Fruit fly (Drosophila melanogaster) whole organism, embryonic: ENCODE data around the gene CG13996.
A peak's percentile ranks its signal among the peaks of the same experiment; 100 is the strongest.

ENCODE experiments used
- CG10543 ChIP-seq: fragments of 200-800 bp; sonication (Bioruptor generic); optimal IDR thresholded peaks from 3 replicates; lab custom pipeline; 2017; ENCODE audit warnings: missing biosample characterization, mild to moderate bottlenecking, missing genetic modification characterization, moderate library complexity
- CG10979 ChIP-seq: fragments of 200-800 bp; sonication (Bioruptor generic); optimal IDR thresholded peaks from 2 replicates; lab custom pipeline; 2018; ENCODE audit warnings: missing biosample characterization, mild to moderate bottlenecking, missing genetic modification characterization, moderate library complexity
- CG12071 ChIP-seq: fragments of 200-800 bp; sonication (Bioruptor generic); optimal IDR thresholded peaks from 3 replicates; lab custom pipeline; 2018; ENCODE audit warnings: missing biosample characterization, mild to moderate bottlenecking, missing genetic modification characterization
- CG12104 ChIP-seq: fragments of 200-800 bp; sonication (Bioruptor generic); optimal IDR thresholded peaks from 3 replicates; lab custom pipeline; 2016; ENCODE audit warnings: missing biosample characterization, missing genetic modification characterization
- CG15011 ChIP-seq: fragments of 200-800 bp; sonication (Bioruptor generic); optimal IDR thresholded peaks from 3 replicates; lab custom pipeline; 2018; ENCODE audit warnings: missing biosample characterization, mild to moderate bottlenecking, missing genetic modification characterization
- CG16815 ChIP-seq: fragments of 200-800 bp; sonication (Bioruptor generic); optimal IDR thresholded peaks from 3 replicates; lab custom pipeline; 2017; ENCODE audit warnings: missing biosample characterization, mild to moderate bottlenecking, missing genetic modification characterization
- CG17359 ChIP-seq: fragments of 200-800 bp; sonication (Bioruptor generic); optimal IDR thresholded peaks from 3 replicates; lab custom pipeline; 2018; ENCODE audit warnings: missing biosample characterization, mild to moderate bottlenecking, missing genetic modification characterization, moderate library complexity
- CG17385 ChIP-seq: fragments of 200-800 bp; sonication (Bioruptor generic); optimal IDR thresholded peaks from 3 replicates; lab custom pipeline; 2018; ENCODE audit warnings: missing biosample characterization, mild to moderate bottlenecking, missing genetic modification characterization
- CG17802 ChIP-seq: fragments of 200-800 bp; sonication (Bioruptor generic); optimal IDR thresholded peaks from 2 replicates; lab custom pipeline; 2018; ENCODE audit warnings: missing biosample characterization, mild to moderate bottlenecking, missing genetic modification characterization, moderate library complexity
- CG2199 ChIP-seq: fragments of 200-800 bp; sonication (Bioruptor generic); IDR thresholded peaks from 3 replicates; pipeline ENCODE4 v1.3.6; 2022; ENCODE audit warnings: missing biosample characterization, missing genetic modification characterization
- CG2678 ChIP-seq: fragments of 200-800 bp; sonication (Bioruptor generic); optimal IDR thresholded peaks from 3 replicates; lab custom pipeline; 2019; ENCODE audit warnings: missing biosample characterization, mild to moderate bottlenecking, missing genetic modification characterization, moderate library complexity
- CG30431 ChIP-seq: fragments of 200-800 bp; sonication (Bioruptor generic); optimal IDR thresholded peaks from 2 replicates; lab custom pipeline; 2017; ENCODE audit warnings: missing biosample characterization, missing genetic modification characterization
- CG3163 ChIP-seq: fragments of 200-800 bp; sonication (Bioruptor generic); optimal IDR thresholded peaks from 3 replicates; lab custom pipeline; 2016; ENCODE audit warnings: missing biosample characterization, missing genetic modification characterization
- CG33557 ChIP-seq: fragments of 200-800 bp; sonication (Bioruptor generic); optimal IDR thresholded peaks from 2 replicates; lab custom pipeline; 2019; ENCODE audit warnings: missing biosample characterization, mild to moderate bottlenecking, missing genetic modification characterization, moderate library complexity
- CG34376 ChIP-seq: fragments of 200-800 bp; sonication (Bioruptor generic); optimal IDR thresholded peaks from 2 replicates; lab custom pipeline; 2018; ENCODE audit warnings: missing biosample characterization, mild to moderate bottlenecking, missing genetic modification characterization
- CG5180 ChIP-seq: fragments of 200-800 bp; sonication (Bioruptor generic); optimal IDR thresholded peaks from 3 replicates; lab custom pipeline; 2017; ENCODE audit warnings: missing biosample characterization, missing genetic modification characterization, mild to moderate bottlenecking, moderate library complexity, missing genetic modification reagents
- CG6689 ChIP-seq: fragments of 200-800 bp; sonication (Bioruptor generic); IDR thresholded peaks from 2 replicates; pipeline ENCODE4 v1.3.6; 2022; ENCODE audit warnings: missing biosample characterization, missing genetic modification characterization
- CG7745 ChIP-seq: fragments of 200-800 bp; sonication (Bioruptor generic); optimal IDR thresholded peaks from 2 replicates; lab custom pipeline; 2018; ENCODE audit warnings: missing biosample characterization, mild to moderate bottlenecking, missing genetic modification characterization, moderate library complexity
- CG9609 ChIP-seq: fragments of 200-800 bp; sonication (Bioruptor generic); optimal IDR thresholded peaks from 3 replicates; lab custom pipeline; 2016; ENCODE audit warnings: missing biosample characterization, missing genetic modification characterization
- CG9932 ChIP-seq: fragments of 200-800 bp; sonication (Bioruptor generic); IDR thresholded peaks from 2 replicates; pipeline ENCODE4 v1.3.6; 2022; ENCODE audit warnings: missing biosample characterization, missing genetic modification characterization
- Fer2 ChIP-seq: fragments of 200-800 bp; sonication (Bioruptor generic); optimal IDR thresholded peaks from 2 replicates; lab custom pipeline; 2018; ENCODE audit warnings: missing biosample characterization, mild to moderate bottlenecking, missing genetic modification characterization, moderate library complexity
- Gsc ChIP-seq: fragments of 200-800 bp; sonication (Bioruptor generic); IDR thresholded peaks from 2 replicates; pipeline ENCODE4 v1.3.6; 2022; ENCODE audit warnings: missing biosample characterization, missing genetic modification characterization
- Gug ChIP-seq: fragments of 200-800 bp; sonication (Bioruptor generic); IDR thresholded peaks from 4 replicates; pipeline ENCODE4 v1.3.6; 2022; ENCODE audit warnings: missing biosample characterization, missing genetic modification characterization
- HHEX ChIP-seq: fragments of 200-800 bp; sonication (Bioruptor generic); optimal IDR thresholded peaks from 3 replicates; lab custom pipeline; 2017; ENCODE audit warnings: missing biosample characterization, mild to moderate bottlenecking, missing genetic modification characterization, missing genetic modification reagents
- Lhr ChIP-seq: fragments of 200-800 bp; sonication (Bioruptor generic); optimal IDR thresholded peaks from 3 replicates; lab custom pipeline; 2017; ENCODE audit warnings: mild to moderate bottlenecking, missing biosample characterization, missing genetic modification reagents, missing genetic modification characterization
- Neu2 ChIP-seq: fragments of 200-800 bp; sonication (Bioruptor generic); optimal IDR thresholded peaks from 3 replicates; lab custom pipeline; 2016; ENCODE audit warnings: missing biosample characterization, missing genetic modification characterization, borderline replicate concordance
- PHDP ChIP-seq: fragments of 200-800 bp; sonication (Bioruptor generic); optimal IDR thresholded peaks from 3 replicates; lab custom pipeline; 2018; ENCODE audit warnings: missing biosample characterization, mild to moderate bottlenecking, missing genetic modification characterization, moderate library complexity
- Ptx1 ChIP-seq: fragments of 200-800 bp; sonication (Bioruptor generic); IDR thresholded peaks from 2 replicates; pipeline ENCODE4 v1.3.6; 2022; ENCODE audit warnings: missing biosample characterization, missing genetic modification characterization
- Sox100B ChIP-seq: fragments of 200-800 bp; sonication (Bioruptor generic); optimal IDR thresholded peaks from 3 replicates; lab custom pipeline; 2018; ENCODE audit warnings: missing biosample characterization, mild to moderate bottlenecking, missing genetic modification characterization
- Xrp1 ChIP-seq: fragments of 200-800 bp; sonication (Bioruptor generic); IDR thresholded peaks from 2 replicates; pipeline ENCODE4 v1.3.6; 2022; ENCODE audit warnings: missing biosample characterization, missing genetic modification characterization
- ash1 ChIP-seq: fragments of 200-800 bp; sonication (Bioruptor generic); optimal IDR thresholded peaks from 2 replicates; lab custom pipeline; 2018; ENCODE audit warnings: missing biosample characterization, mild to moderate bottlenecking, missing genetic modification characterization
- az2 ChIP-seq: fragments of 200-800 bp; sonication (Bioruptor generic); optimal IDR thresholded peaks from 3 replicates; lab custom pipeline; 2016; ENCODE audit warnings: missing biosample characterization, missing genetic modification characterization
- corto ChIP-seq: fragments of 200-800 bp; sonication (Bioruptor generic); optimal IDR thresholded peaks from 2 replicates; lab custom pipeline; 2016; ENCODE audit warnings: missing biosample characterization, mild to moderate bottlenecking, missing genetic modification characterization, moderate library complexity
- dati ChIP-seq: fragments of 200-800 bp; sonication (Bioruptor generic); IDR thresholded peaks from 2 replicates; pipeline ENCODE4 v1.3.6; 2022; ENCODE audit warnings: missing biosample characterization, missing genetic modification characterization
- ewg ChIP-seq: fragments of 200-800 bp; sonication (Bioruptor generic); optimal IDR thresholded peaks from 3 replicates; lab custom pipeline; 2017; ENCODE audit warnings: mild to moderate bottlenecking, missing biosample characterization, missing genetic modification reagents, missing genetic modification characterization
- fd102C ChIP-seq: fragments of 200-800 bp; sonication (Bioruptor generic); optimal IDR thresholded peaks from 2 replicates; lab custom pipeline; 2018; ENCODE audit warnings: missing biosample characterization, mild to moderate bottlenecking, missing genetic modification characterization, moderate library complexity
- h ChIP-seq: fragments of >200 bp; optimal IDR thresholded peaks from 2 replicates; lab custom pipeline; 2017
- her ChIP-seq: fragments of 200-800 bp; sonication (Bioruptor generic); optimal IDR thresholded peaks from 2 replicates; lab custom pipeline; 2016; ENCODE audit warnings: missing biosample characterization, missing genetic modification characterization
- ind ChIP-seq: fragments of 200-800 bp; sonication (Bioruptor generic); optimal IDR thresholded peaks from 3 replicates; lab custom pipeline; 2016; ENCODE audit warnings: missing biosample characterization, missing genetic modification characterization
- jigr1 ChIP-seq: fragments of 200-800 bp; sonication (Bioruptor generic); IDR thresholded peaks from 3 replicates; pipeline ENCODE4 v1.3.6; 2022; ENCODE audit warnings: missing biosample characterization, missing genetic modification characterization
- jumu ChIP-seq: fragments of 200-800 bp; sonication (Bioruptor generic); optimal IDR thresholded peaks from 3 replicates; lab custom pipeline; 2016; ENCODE audit warnings: missing biosample characterization, missing genetic modification characterization
- ken ChIP-seq: fragments of 200-800 bp; sonication (Bioruptor generic); IDR thresholded peaks from 3 replicates; pipeline ENCODE4 v1.3.6; 2022; ENCODE audit warnings: missing biosample characterization, missing genetic modification characterization
- lilli ChIP-seq: fragments of 200-800 bp; sonication (Bioruptor generic); optimal IDR thresholded peaks from 3 replicates; lab custom pipeline; 2016; ENCODE audit warnings: missing biosample characterization, missing genetic modification characterization
- mam ChIP-seq: fragments of 200-800 bp; sonication (Bioruptor generic); optimal IDR thresholded peaks from 3 replicates; lab custom pipeline; 2016; ENCODE audit warnings: missing biosample characterization, missing genetic modification characterization
- mirr ChIP-seq: fragments of 200-800 bp; sonication (Bioruptor generic); optimal IDR thresholded peaks from 3 replicates; lab custom pipeline; 2018; ENCODE audit warnings: missing biosample characterization, mild to moderate bottlenecking, missing genetic modification characterization
- onecut ChIP-seq: fragments of 200-800 bp; sonication (Bioruptor generic); IDR thresholded peaks from 2 replicates; pipeline ENCODE4 v1.3.6; 2022; ENCODE audit warnings: missing biosample characterization, missing genetic modification characterization
- pum ChIP-seq: fragments of 200-800 bp; sonication (Bioruptor generic); optimal IDR thresholded peaks from 2 replicates; lab custom pipeline; 2016; ENCODE audit warnings: missing biosample characterization, missing genetic modification characterization
- salm ChIP-seq: fragments of 200-800 bp; sonication (Bioruptor generic); optimal IDR thresholded peaks from 2 replicates; lab custom pipeline; 2018; ENCODE audit warnings: missing biosample characterization, mild to moderate bottlenecking, missing genetic modification characterization
- sens ChIP-seq: fragments of 200-800 bp; sonication (Bioruptor generic); peaks from one replicate; lab custom pipeline; 2016; ENCODE audit warnings: missing biosample characterization, missing genetic modification characterization
- tgo ChIP-seq: fragments of 200-800 bp; sonication (Bioruptor generic); IDR thresholded peaks from 3 replicates; pipeline ENCODE4 v1.3.6; 2022; ENCODE audit warnings: missing biosample characterization, missing genetic modification characterization
- unc-4 ChIP-seq: fragments of 200-800 bp; sonication (Bioruptor generic); IDR thresholded peaks from 2 replicates; pipeline ENCODE4 v1.3.6; 2022; ENCODE audit warnings: missing biosample characterization, missing genetic modification characterization; ENCODE audit not compliant: partially characterized antibody
- zen ChIP-seq: fragments of 200-800 bp; sonication (Bioruptor generic); optimal IDR thresholded peaks from 3 replicates; lab custom pipeline; 2018; ENCODE audit warnings: missing biosample characterization, mild to moderate bottlenecking, missing genetic modification characterization, moderate library complexity

CG13996 gene

dm6 chr2L:6037830-6038229 lies 17.2 kb downstream of the CG13996 start, which contains the start of the genes CG9117 and CG31643 (continued):
- peak; percentile 65 for TF ChIP-seq CG9609
- TF ChIP-seq CG10979 (tag; lab: Kevin White, UChicago), result peak; percentile 25
- TF ChIP-seq Fer2, result peak; percentile 28
- no peak for TF ChIP-seq salm
- TF ChIP-seq sens, result peak; percentile 97
- no peak for TF ChIP-seq fd102C (GFP tag; lab: Kevin White, UChicago)
- no peak for TF ChIP-seq h (lab: Kevin White, UChicago)
- TF ChIP-seq CG6689 (GFP tag; lab: Robert Waterston, UW), result no peak
- no peak for TF ChIP-seq CG17385
- TF ChIP-seq ind (GFP tag; lab: Kevin White, UChicago), result no peak
- no peak for TF ChIP-seq CG3163 (GFP tag; lab: Kevin White, UChicago)
- peak; percentile 26 for TF ChIP-seq zen (tag; lab: Kevin White, UChicago)
- peak; percentile 43; the same call in 2 of the 3 replicates for TF ChIP-seq tgo
- no peak for TF ChIP-seq CG16815 (GFP tag; lab: Kevin White, UChicago)
- no peak for TF ChIP-seq Ptx1 (GFP tag; lab: Robert Waterston, UW)
- peak; percentile 78 for TF ChIP-seq mam (GFP tag; lab: Kevin White, UChicago)
- no peak for TF ChIP-seq CG30431 (GFP tag; lab: Kevin White, UChicago)
- peak; percentile 20 for TF ChIP-seq CG33557 (GFP tag; lab: Kevin White, UChicago)
- TF ChIP-seq CG2678 (tag; lab: Kevin White, UChicago), result no peak
- TF ChIP-seq CG17802, result no peak
- TF ChIP-seq corto (GFP tag; lab: Kevin White, UChicago), result no peak
- no peak for TF ChIP-seq CG12071 (GFP tag; lab: Kevin White, UChicago)
- TF ChIP-seq jigr1 (GFP tag; lab: Robert Waterston, UW), result no peak
- no peak for TF ChIP-seq HHEX (GFP tag; lab: Kevin White, UChicago)
- TF ChIP-seq CG10543 (GFP tag; lab: Kevin White, UChicago), result no peak
- no peak for TF ChIP-seq ash1
- peak; percentile 82 for TF ChIP-seq lilli
- TF ChIP-seq ken, result no peak
- peak; percentile 36; the same call in 1 of the 2 replicates for TF ChIP-seq unc-4 (GFP tag; lab: Robert Waterston, UW)
- TF ChIP-seq CG5180 (GFP tag; lab: Kevin White, UChicago), result no peak
- TF ChIP-seq CG15011 (GFP tag; lab: Kevin White, UChicago), result no peak
- TF ChIP-seq dati (GFP tag; lab: Robert Waterston, UW), result no peak
- TF ChIP-seq ewg (GFP tag; lab: Kevin White, UChicago), result peak; percentile 28
- peak; percentile 13 for TF ChIP-seq pum (GFP tag; lab: Kevin White, UChicago)
- peak; percentile 60 for TF ChIP-seq CG9932 (GFP tag; lab: Robert Waterston, UW)
- no peak for TF ChIP-seq Sox100B (GFP tag; lab: Kevin White, UChicago)
- TF ChIP-seq az2 (GFP tag; lab: Kevin White, UChicago), result peak; percentile 57
- TF ChIP-seq mirr (GFP tag; lab: Kevin White, UChicago), result peak; percentile 48
- TF ChIP-seq Gsc (GFP tag; lab: Robert Waterston, UW), result no peak
- TF ChIP-seq CG12104 (GFP tag; lab: Kevin White, UChicago), result peak; percentile 14
- TF ChIP-seq onecut, result no peak
- TF ChIP-seq Neu2, result no peak
- TF ChIP-seq Gug (GFP tag; lab: Robert Waterston, UW), result no peak
- TF ChIP-seq her (GFP tag; lab: Kevin White, UChicago), result no peak
- peak; percentile 59 for TF ChIP-seq CG34376 (GFP tag; lab: Kevin White, UChicago)
- no peak for TF ChIP-seq Lhr (GFP tag; lab: Kevin White, UChicago)
- peak; percentile 66 for TF ChIP-seq PHDP (tag; lab: Kevin White, UChicago)
- no peak for TF ChIP-seq CG2199 (GFP tag; lab: Robert Waterston, UW)
- TF ChIP-seq CG7745 (tag; lab: Kevin White, UChicago), result no peak
- peak; percentile 60 for TF ChIP-seq jumu (GFP tag; lab: Kevin White, UChicago)
- TF ChIP-seq Xrp1 (GFP tag; lab: Robert Waterston, UW), result peak; percentile 58
- peak; percentile 61 for TF ChIP-seq CG17359 (tag; lab: Kevin White, UChicago)
